Worm (Caenorhabditis elegans) whole organism, L1 larva: ENCODE measurements around the gene sup-18.
A peak's percentile ranks its signal among the peaks of the same experiment; 100 is the strongest.

Source experiments
- aha-1 ChIP-seq: fragments of 150-350 bp; optimal IDR thresholded peaks from 2 replicates; lab custom pipeline; 2014; ENCODE audit warnings: missing biosample characterization, missing genetic modification characterization
- aly-2 ChIP-seq: fragments of 150-350 bp; optimal IDR thresholded peaks from 2 replicates; lab custom pipeline; 2014; ENCODE audit warnings: missing biosample characterization, missing genetic modification characterization
- blmp-1 ChIP-seq: fragments of 150-350 bp; optimal IDR thresholded peaks from 2 replicates; lab custom pipeline; 2014; ENCODE audit warnings: missing biosample characterization, missing genetic modification characterization
- ceh-63 ChIP-seq: fragments of 200-800 bp; sonication (Bioruptor generic); optimal IDR thresholded peaks from 2 replicates; lab custom pipeline; 2018; ENCODE audit warnings: mild to moderate bottlenecking, missing genetic modification characterization, missing compliant biosample characterization
- egl-13 ChIP-seq: sonication (generic microtip); optimal IDR thresholded peaks from 2 replicates; lab custom pipeline; 2016; ENCODE audit warnings: missing genotype, missing genetic modification reagents, missing genetic modification characterization, missing compliant biosample characterization
- egl-27 ChIP-seq, 2 experiments: fragments of 150-350 bp in 1 of 2; sonication (generic microtip); optimal IDR thresholded peaks; 3 replicates each; lab custom pipeline; 2017 to 2018; ENCODE audit warnings: missing biosample characterization in 2 of 2, missing genetic modification characterization in 2 of 2, missing genetic modification reagents in 2 of 2
- elt-3 ChIP-seq, 6 experiments: fragments of 150-350 bp in 1 of 6; sonication (generic microtip); optimal IDR thresholded peaks; 2 replicates each; lab custom pipeline; 2017 to 2018; ENCODE audit warnings: missing biosample characterization in 6 of 6, missing genetic modification characterization in 6 of 6, inconsistent platforms in 1 of 6
- fkh-10 ChIP-seq: sonication (generic microtip); optimal IDR thresholded peaks from 2 replicates; lab custom pipeline; 2017; ENCODE audit warnings: missing biosample characterization, missing genetic modification reagents, missing genetic modification characterization
- fkh-4 ChIP-seq: sonication (generic microtip); optimal IDR thresholded peaks from 2 replicates; lab custom pipeline; 2016; ENCODE audit warnings: missing compliant biosample characterization, missing genetic modification characterization, borderline replicate concordance
- fkh-8 ChIP-seq: sonication (generic microtip); optimal IDR thresholded peaks from 2 replicates; lab custom pipeline; 2016; ENCODE audit warnings: mild to moderate bottlenecking, missing genetic modification characterization, missing compliant biosample characterization
- fos-1 ChIP-seq: fragments of 150-350 bp; optimal IDR thresholded peaks from 2 replicates; lab custom pipeline; 2014; ENCODE audit warnings: missing biosample characterization, missing genetic modification characterization
- hlh-17 ChIP-seq: fragments of 200-800 bp; sonication (Bioruptor generic); optimal IDR thresholded peaks from 2 replicates; lab custom pipeline; 2018; ENCODE audit warnings: missing genetic modification characterization, mild to moderate bottlenecking, missing compliant biosample characterization, moderate library complexity, borderline replicate concordance
- isw-1 ChIP-seq: fragments of 200-800 bp; sonication (Bioruptor generic); IDR thresholded peaks from 2 replicates; pipeline ENCODE4 v1.3.6; 2022; ENCODE audit warnings: missing genetic modification characterization, missing compliant biosample characterization
- lin-14 ChIP-seq: fragments of 200-800 bp; sonication (Bioruptor generic); optimal IDR thresholded peaks from 2 replicates; lab custom pipeline; 2018; ENCODE audit warnings: mild to moderate bottlenecking, missing genetic modification characterization, moderate library complexity, missing compliant biosample characterization
- lin-39 ChIP-seq: fragments of 150-350 bp; optimal IDR thresholded peaks from 2 replicates; lab custom pipeline; 2014; ENCODE audit warnings: missing biosample characterization, missing genetic modification reagents, missing genetic modification characterization
- lsy-2 ChIP-seq, 2 experiments: fragments of 150-350 bp; optimal IDR thresholded peaks; 2 replicates each; lab custom pipeline; 2014; ENCODE audit warnings: missing biosample characterization in 2 of 2, missing genetic modification characterization in 2 of 2
- mab-9 ChIP-seq: fragments of 200-800 bp; sonication (Bioruptor generic); IDR thresholded peaks from 2 replicates; pipeline ENCODE4 v1.3.6; 2022; ENCODE audit warnings: missing genetic modification reagents, missing genetic modification characterization, missing compliant biosample characterization
- mep-1 ChIP-seq: fragments of 150-350 bp; optimal IDR thresholded peaks from 2 replicates; lab custom pipeline; 2014; ENCODE audit warnings: missing biosample characterization, missing genetic modification characterization
- nhr-11 ChIP-seq: fragments of 150-350 bp; optimal IDR thresholded peaks from 2 replicates; lab custom pipeline; 2014; ENCODE audit warnings: missing biosample characterization, missing genetic modification characterization
- nhr-20 ChIP-seq: sonication (generic microtip); optimal IDR thresholded peaks from 2 replicates; lab custom pipeline; 2016; ENCODE audit warnings: mild to moderate bottlenecking, missing genetic modification characterization, missing compliant biosample characterization
- nhr-28 ChIP-seq: fragments of 150-350 bp; optimal IDR thresholded peaks from 2 replicates; lab custom pipeline; 2014; ENCODE audit warnings: missing biosample characterization, missing genetic modification characterization
- nhr-71 ChIP-seq: sonication (generic microtip); optimal IDR thresholded peaks from 2 replicates; lab custom pipeline; 2016; ENCODE audit warnings: mild to moderate bottlenecking, missing genetic modification characterization, moderate library complexity, missing compliant biosample characterization
- nhr-77 ChIP-seq: fragments of 150-350 bp; optimal IDR thresholded peaks from 2 replicates; lab custom pipeline; 2014; ENCODE audit warnings: missing biosample characterization, missing genetic modification characterization
- nhr-84 ChIP-seq: sonication (generic microtip); optimal IDR thresholded peaks from 2 replicates; lab custom pipeline; 2017; ENCODE audit warnings: missing biosample characterization, missing genetic modification characterization
- nhr-85 ChIP-seq: sonication (generic microtip); peaks from one replicate; lab custom pipeline; 2016; ENCODE audit warnings: missing genetic modification characterization, inconsistent platforms, missing compliant biosample characterization
- nhr-90 ChIP-seq: sonication (generic microtip); optimal IDR thresholded peaks from 2 replicates; lab custom pipeline; 2016; ENCODE audit warnings: mild to moderate bottlenecking, missing genetic modification characterization, missing compliant biosample characterization; ENCODE audit not compliant: poor library complexity
- pax-3 ChIP-seq: fragments of 200-800 bp; sonication (Bioruptor generic); optimal IDR thresholded peaks from 2 replicates; lab custom pipeline; 2018; ENCODE audit warnings: mild to moderate bottlenecking, missing genetic modification characterization, moderate library complexity, missing compliant biosample characterization
- pqm-1 ChIP-seq: sonication (generic microtip); optimal IDR thresholded peaks from 3 replicates; lab custom pipeline; 2017; ENCODE audit warnings: missing biosample characterization, missing genetic modification characterization
- snpc-4 ChIP-seq: fragments of 150-350 bp; optimal IDR thresholded peaks from 2 replicates; lab custom pipeline; 2014; ENCODE audit warnings: missing biosample characterization, missing genetic modification characterization
- snu-23 ChIP-seq: sonication (generic microtip); optimal IDR thresholded peaks from 2 replicates; lab custom pipeline; 2016; ENCODE audit warnings: missing genetic modification characterization, missing compliant biosample characterization
- sox-4 ChIP-seq: sonication (generic microtip); optimal IDR thresholded peaks from 2 replicates; lab custom pipeline; 2016; ENCODE audit warnings: missing genetic modification characterization, missing compliant biosample characterization
- sptf-1 ChIP-seq: fragments of 150-350 bp; optimal IDR thresholded peaks from 2 replicates; lab custom pipeline; 2014; ENCODE audit warnings: missing biosample characterization, missing genetic modification characterization
- tlp-1 ChIP-seq: fragments of 150-350 bp; optimal IDR thresholded peaks from 2 replicates; lab custom pipeline; 2014; ENCODE audit warnings: missing biosample characterization, missing genetic modification characterization
- unc-30 ChIP-seq: sonication (generic microtip); optimal IDR thresholded peaks from 2 replicates; lab custom pipeline; 2017; ENCODE audit warnings: missing biosample characterization, missing genetic modification characterization
- unc-62 ChIP-seq: fragments of 150-350 bp; optimal IDR thresholded peaks from 2 replicates; lab custom pipeline; 2014; ENCODE audit warnings: missing biosample characterization, missing genetic modification reagents, missing genetic modification characterization
- unc-98 ChIP-seq: fragments of 200-800 bp; sonication (Bioruptor generic); IDR thresholded peaks from 2 replicates; pipeline ENCODE4 v1.3.6; 2022; ENCODE audit warnings: missing genetic modification characterization, missing compliant biosample characterization
- vab-15 ChIP-seq: sonication (generic microtip); optimal IDR thresholded peaks from 2 replicates; lab custom pipeline; 2017; ENCODE audit warnings: missing genotype, mild to moderate bottlenecking, missing genetic modification characterization, missing compliant biosample characterization
- xbp-1 ChIP-seq: sonication (generic microtip); optimal IDR thresholded peaks from 2 replicates; lab custom pipeline; 2016; ENCODE audit warnings: missing genetic modification characterization, missing compliant biosample characterization
- zag-1 ChIP-seq: fragments of 150-350 bp; optimal IDR thresholded peaks from 2 replicates; lab custom pipeline; 2014; ENCODE audit warnings: missing biosample characterization, missing genetic modification characterization
- ztf-11 ChIP-seq, 2 experiments: sonication (generic microtip); optimal IDR thresholded peaks; 2 replicates each; lab custom pipeline; 2016 to 2017; ENCODE audit warnings: missing genetic modification characterization in 2 of 2, missing biosample characterization in 1 of 2, missing compliant biosample characterization in 1 of 2

sup-18 gene

DNA sequence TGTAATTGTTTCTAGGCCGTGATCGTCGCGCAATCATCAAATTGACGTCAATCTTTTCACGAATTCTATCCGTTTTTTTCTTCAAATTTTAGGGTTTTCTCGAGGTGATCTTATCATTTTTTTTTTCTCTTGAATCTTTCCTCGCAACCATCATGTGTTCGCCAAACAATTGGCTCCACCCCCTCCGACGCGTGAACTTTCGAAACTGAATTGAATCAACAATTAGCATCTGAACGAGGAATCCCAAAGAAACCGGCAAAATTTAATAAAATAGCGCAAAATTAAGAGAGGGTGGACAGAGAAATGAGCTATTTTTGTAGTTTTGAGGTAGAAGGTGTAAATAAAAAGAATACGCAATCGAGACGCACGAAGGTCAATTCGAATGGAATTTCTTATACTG is 5.9 kb downstream of the sup-18 start:
- TF ChIP-seq snu-23 (GFP tag; lab: Kevin White, UChicago) (peak; percentile 8), elt-3 (tag; optimal IDR thresholded peaks at IDR 0.05; lab: Kevin White, UChicago) (peak in 1 of 6 experiments; percentile 73), vab-15 (tag; lab: Kevin White, UChicago) (peak; percentile 14), fos-1 (tag; lab: Kevin White, UChicago) (no peak), lsy-2 (tag; optimal IDR thresholded peaks at IDR 0.05; lab: Kevin White, UChicago) (peak in 1 of 2 experiments; percentile 16), nhr-85 (tag; lab: Kevin White, UChicago) (peak; percentile 86), nhr-71 (peak; percentile 36), nhr-90 (no peak), mep-1 (tag; lab: Kevin White, UChicago) (peak; percentile 53), mab-9 (GFP tag; lab: Robert Waterston, UW) (no peak), blmp-1 (tag; lab: Kevin White, UChicago) (peak; percentile 63), tlp-1 (tag; lab: Kevin White, UChicago) (no peak), lin-14 (GFP tag; lab: Kevin White, UChicago) (peak; percentile 64), nhr-20 (tag; lab: Kevin White, UChicago) (peak; percentile 39)
- TF ChIP-seq, all 84 proteins: peak for 10

DNA sequence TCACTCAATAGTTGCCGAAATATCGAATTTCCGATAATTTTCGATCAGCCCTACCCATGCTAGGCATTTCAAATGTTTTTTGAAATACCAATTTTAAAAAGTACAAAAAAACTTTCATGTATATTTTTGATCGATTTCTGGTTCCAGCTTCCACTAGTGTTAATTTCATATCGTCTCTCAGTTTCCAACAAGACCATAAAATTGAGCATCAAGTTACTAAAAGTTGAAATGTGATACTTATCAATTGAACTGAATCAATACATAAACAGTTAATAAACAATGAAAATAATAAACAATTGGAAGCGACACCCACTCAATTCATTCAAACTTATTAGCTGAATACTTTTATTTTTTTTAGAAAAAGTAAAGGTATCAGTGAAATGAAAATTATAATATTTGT is 12.5 kb downstream of the sup-18 start, which contains the start of gene cup-4:
Gene cup-4 (plus strand): TSS at position 301 of the 400 bp plus-strand sequence.
- TF ChIP-seq nhr-28 (tag; lab: Kevin White, UChicago) (no peak), unc-62 (GFP tag; lab: Kevin White, UChicago) (no peak), zag-1 (tag; lab: Kevin White, UChicago) (no peak), vab-15 (tag; lab: Kevin White, UChicago) (no peak), aly-2 (tag; lab: Kevin White, UChicago) (no peak), ztf-11 (tag; optimal IDR thresholded peaks at IDR 0.05; lab: Kevin White, UChicago) (no peak), tlp-1 (tag; lab: Kevin White, UChicago) (no peak), ceh-63 (GFP tag; lab: Kevin White, UChicago) (no peak), isw-1 (no peak), nhr-84 (tag; lab: Kevin White, UChicago) (no peak), pax-3 (tag; lab: Kevin White, UChicago) (no peak), pqm-1 (tag; lab: Kevin White, UChicago) (no peak), nhr-11 (tag; lab: Kevin White, UChicago) (no peak), egl-13 (tag; lab: Kevin White, UChicago) (no peak), fkh-4 (tag; lab: Kevin White, UChicago) (no peak), snpc-4 (tag; lab: Kevin White, UChicago) (no peak), egl-27 (tag; optimal IDR thresholded peaks at IDR 0.05; lab: Kevin White, UChicago) (no peak), fkh-8 (tag; lab: Kevin White, UChicago) (no peak), xbp-1 (tag; lab: Kevin White, UChicago) (no peak)
- TF ChIP-seq, all 84 proteins: peak for 0

DNA sequence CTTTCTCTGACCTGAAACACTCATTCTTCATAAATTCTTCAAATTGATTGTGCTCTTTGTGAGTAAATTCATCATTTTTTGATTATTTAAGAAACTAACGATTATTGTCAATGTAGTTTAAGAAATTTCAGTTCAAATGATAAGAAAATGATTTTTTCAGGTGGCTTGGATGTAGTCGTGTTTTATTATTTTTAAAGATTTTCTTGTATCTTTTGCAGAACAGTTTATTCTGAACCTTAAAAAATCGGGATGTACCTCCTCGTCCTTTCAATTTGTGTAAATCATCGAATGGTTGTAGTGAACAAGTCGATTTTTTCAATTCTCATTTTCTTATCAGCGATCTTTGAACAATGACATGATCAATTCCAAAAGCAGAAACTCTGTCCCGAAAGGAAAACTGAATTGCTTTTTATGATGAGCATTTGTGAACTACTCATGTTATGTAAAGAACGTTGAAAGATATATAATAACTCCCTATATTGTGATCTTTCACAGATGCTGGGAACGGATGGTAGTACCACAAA is 13.4 kb downstream of the sup-18 start, which contains the start of gene slc-17.3:
Gene slc-17.3 (minus strand): TSS at position 51 of the 524 bp plus-strand sequence.
- TF ChIP-seq nhr-28 (tag; lab: Kevin White, UChicago) = no peak
- no peak for TF ChIP-seq sox-4
- TF ChIP-seq blmp-1 (tag; lab: Kevin White, UChicago) = no peak
- no peak for TF ChIP-seq sptf-1 (tag; lab: Kevin White, UChicago)
- no peak for TF ChIP-seq unc-30 (tag; lab: Kevin White, UChicago)
- TF ChIP-seq aha-1 (tag; lab: Kevin White, UChicago) = no peak
- no peak for TF ChIP-seq snu-23 (GFP tag; lab: Kevin White, UChicago)
- no peak for TF ChIP-seq lin-39
- no peak for TF ChIP-seq unc-98 (GFP tag; lab: Robert Waterston, UW)
- no peak for TF ChIP-seq fkh-4 (tag; lab: Kevin White, UChicago)
- no peak for TF ChIP-seq nhr-77 (tag; lab: Kevin White, UChicago)
- no peak for TF ChIP-seq fkh-10 (GFP tag; lab: Kevin White, UChicago)
- no peak for TF ChIP-seq hlh-17
- no peak for TF ChIP-seq mab-9 (GFP tag; lab: Robert Waterston, UW)
